Fruit fly (Drosophila melanogaster) whole organism, embryonic: Measurements from ENCODE around the gene NimB3.

Experiments used
- BtbVII ChIP-seq: fragments of 200-800 bp; sonication (Bioruptor generic); optimal IDR thresholded peaks from 3 replicates; lab custom pipeline; 2017; ENCODE audit warnings: missing biosample characterization, mild to moderate bottlenecking, missing genetic modification characterization
- CG10979 ChIP-seq: fragments of 200-800 bp; sonication (Bioruptor generic); optimal IDR thresholded peaks from 2 replicates; lab custom pipeline; 2018; ENCODE audit warnings: missing biosample characterization, mild to moderate bottlenecking, missing genetic modification characterization, moderate library complexity
- CG11504 ChIP-seq: fragments of 200-800 bp; sonication (Bioruptor generic); optimal IDR thresholded peaks from 3 replicates; lab custom pipeline; 2019; ENCODE audit warnings: missing biosample characterization, mild to moderate bottlenecking, missing genetic modification characterization, moderate library complexity
- CG13123 ChIP-seq: fragments of 200-800 bp; sonication (Bioruptor generic); optimal IDR thresholded peaks from 2 replicates; lab custom pipeline; 2016; ENCODE audit warnings: missing biosample characterization, missing genetic modification characterization
- CG14441 ChIP-seq: fragments of 200-800 bp; sonication (Bioruptor generic); IDR thresholded peaks from 2 replicates; pipeline ENCODE4 v1.3.6; 2022; ENCODE audit warnings: missing biosample characterization, missing genetic modification characterization
- CG15073 ChIP-seq: fragments of 200-800 bp; sonication (Bioruptor generic); optimal IDR thresholded peaks from 2 replicates; lab custom pipeline; 2016; ENCODE audit warnings: missing biosample characterization, missing genetic modification characterization
- CG15269 ChIP-seq: fragments of 200-800 bp; sonication (Bioruptor generic); optimal IDR thresholded peaks from 2 replicates; lab custom pipeline; 2018; ENCODE audit warnings: missing biosample characterization, mild to moderate bottlenecking, missing genetic modification characterization, moderate library complexity
- CG17612 ChIP-seq: fragments of 200-800 bp; sonication (Bioruptor generic); IDR thresholded peaks from 2 replicates; pipeline ENCODE4 v1.3.6; 2022; ENCODE audit warnings: missing biosample characterization, missing genetic modification characterization
- CG18011 ChIP-seq: fragments of 200-800 bp; sonication (Bioruptor generic); optimal IDR thresholded peaks from 2 replicates; lab custom pipeline; 2017; ENCODE audit warnings: missing biosample characterization, missing genetic modification characterization, mild to moderate bottlenecking, moderate library complexity, missing genotype
- CG18476 ChIP-seq: fragments of 200-800 bp; sonication (Bioruptor generic); optimal IDR thresholded peaks from 2 replicates; lab custom pipeline; 2016; ENCODE audit warnings: missing biosample characterization, mild to moderate bottlenecking, missing genetic modification characterization
- CG30403 ChIP-seq: fragments of 200-800 bp; sonication (Bioruptor generic); optimal IDR thresholded peaks from 3 replicates; lab custom pipeline; 2016; ENCODE audit warnings: missing biosample characterization, missing genetic modification characterization
- CG31224 ChIP-seq: fragments of 200-800 bp; sonication (Bioruptor generic); IDR thresholded peaks from 2 replicates; pipeline ENCODE4 v1.3.6; 2022; ENCODE audit warnings: missing biosample characterization, missing genetic modification characterization
- CG3847 ChIP-seq: fragments of 200-800 bp; sonication (Bioruptor generic); IDR thresholded peaks from 2 replicates; pipeline ENCODE4 v1.3.6; 2022; ENCODE audit warnings: missing biosample characterization, missing genetic modification characterization
- CG4360 ChIP-seq: fragments of 200-800 bp; sonication (Bioruptor generic); IDR thresholded peaks from 2 replicates; pipeline ENCODE4 v1.3.6; 2022; ENCODE audit warnings: missing biosample characterization, missing genetic modification characterization
- CG6175 ChIP-seq: fragments of 200-800 bp; sonication (Bioruptor generic); IDR thresholded peaks from 3 replicates; pipeline ENCODE4 v1.3.6; 2022; ENCODE audit warnings: missing biosample characterization, missing genetic modification characterization
- CG8478 ChIP-seq: fragments of >200 bp; optimal IDR thresholded peaks from 2 replicates; lab custom pipeline; 2018
- CG9215 ChIP-seq: fragments of 200-800 bp; sonication (Bioruptor generic); IDR thresholded peaks from 2 replicates; pipeline ENCODE4 v1.3.6; 2022; ENCODE audit warnings: missing biosample characterization, missing genetic modification characterization
- CG9817 ChIP-seq: fragments of 200-800 bp; sonication (Bioruptor generic); optimal IDR thresholded peaks from 2 replicates; lab custom pipeline; 2018; ENCODE audit warnings: missing biosample characterization, mild to moderate bottlenecking, missing genetic modification characterization, moderate library complexity
- Camta ChIP-seq: fragments of 200-800 bp; sonication (Bioruptor generic); optimal IDR thresholded peaks from 2 replicates; lab custom pipeline; 2016; ENCODE audit warnings: missing biosample characterization, missing genetic modification characterization
- Drgx ChIP-seq: fragments of 200-800 bp; sonication (Bioruptor generic); IDR thresholded peaks from 2 replicates; pipeline ENCODE4 v1.3.6; 2022; ENCODE audit warnings: missing biosample characterization, missing genetic modification characterization
- Ets65A ChIP-seq: fragments of 200-800 bp; sonication (Bioruptor generic); peaks from one replicate; lab custom pipeline; 2016; ENCODE audit warnings: missing biosample characterization, missing genetic modification characterization
- HLHmδ ChIP-seq: fragments of 200-800 bp; sonication (Bioruptor generic); optimal IDR thresholded peaks from 2 replicates; lab custom pipeline; 2018; ENCODE audit warnings: missing biosample characterization, mild to moderate bottlenecking, missing genetic modification characterization, moderate library complexity
- Hmx ChIP-seq: fragments of 200-800 bp; sonication (Bioruptor generic); optimal IDR thresholded peaks from 2 replicates; lab custom pipeline; 2016; ENCODE audit warnings: missing biosample characterization, missing genetic modification characterization
- NK7.1 ChIP-seq: fragments of 200-800 bp; sonication (Bioruptor generic); optimal IDR thresholded peaks from 3 replicates; lab custom pipeline; 2016; ENCODE audit warnings: missing biosample characterization, missing genetic modification characterization
- Sin3A ChIP-seq: fragments of >200 bp; optimal IDR thresholded peaks from 2 replicates; lab custom pipeline; 2018
- YL-1 ChIP-seq: fragments of 200-800 bp; sonication (Bioruptor generic); optimal IDR thresholded peaks from 3 replicates; lab custom pipeline; 2017; ENCODE audit warnings: missing biosample characterization, mild to moderate bottlenecking, missing genetic modification characterization
- bsh ChIP-seq, 2 experiments: fragments of 200-800 bp; sonication (Bioruptor generic); optimal IDR thresholded peaks; 2 replicates each; lab custom pipeline; 2017 to 2018; ENCODE audit warnings: mild to moderate bottlenecking in 2 of 2, missing biosample characterization in 2 of 2, missing genetic modification characterization in 2 of 2, moderate library complexity in 1 of 2
- corto ChIP-seq: fragments of 200-800 bp; sonication (Bioruptor generic); optimal IDR thresholded peaks from 2 replicates; lab custom pipeline; 2016; ENCODE audit warnings: missing biosample characterization, mild to moderate bottlenecking, missing genetic modification characterization, moderate library complexity
- org-1 ChIP-seq: fragments of 200-800 bp; sonication (Bioruptor generic); optimal IDR thresholded peaks from 2 replicates; lab custom pipeline; 2017; ENCODE audit warnings: missing biosample characterization, missing genetic modification characterization
- pita ChIP-seq: fragments of 200-800 bp; sonication (Bioruptor generic); optimal IDR thresholded peaks from 2 replicates; lab custom pipeline; 2017; ENCODE audit warnings: missing biosample characterization, mild to moderate bottlenecking, missing genetic modification characterization
- pum ChIP-seq: fragments of 200-800 bp; sonication (Bioruptor generic); optimal IDR thresholded peaks from 2 replicates; lab custom pipeline; 2016; ENCODE audit warnings: missing biosample characterization, missing genetic modification characterization
- repo ChIP-seq: fragments of 200-800 bp; sonication (Bioruptor generic); optimal IDR thresholded peaks from 2 replicates; lab custom pipeline; 2016; ENCODE audit warnings: missing biosample characterization, missing genetic modification characterization
- so ChIP-seq: fragments of 200-800 bp; sonication (Bioruptor generic); IDR thresholded peaks from 3 replicates; pipeline ENCODE4 v1.3.6; 2022; ENCODE audit warnings: missing biosample characterization, missing genetic modification characterization
- tna ChIP-seq: fragments of 200-800 bp; sonication (Bioruptor generic); IDR thresholded peaks from 2 replicates; pipeline ENCODE4 v1.3.6; 2022; ENCODE audit warnings: missing biosample characterization, missing genetic modification characterization; ENCODE audit not compliant: partially characterized antibody
- wor ChIP-seq: fragments of 200-800 bp; sonication (Bioruptor generic); IDR thresholded peaks from 2 replicates; pipeline ENCODE4 v1.3.6; 2022; ENCODE audit warnings: missing biosample characterization, missing genetic modification characterization
- zen ChIP-seq: fragments of 200-800 bp; sonication (Bioruptor generic); optimal IDR thresholded peaks from 3 replicates; lab custom pipeline; 2018; ENCODE audit warnings: missing biosample characterization, mild to moderate bottlenecking, missing genetic modification characterization, moderate library complexity

Gene NimB3

DNA sequence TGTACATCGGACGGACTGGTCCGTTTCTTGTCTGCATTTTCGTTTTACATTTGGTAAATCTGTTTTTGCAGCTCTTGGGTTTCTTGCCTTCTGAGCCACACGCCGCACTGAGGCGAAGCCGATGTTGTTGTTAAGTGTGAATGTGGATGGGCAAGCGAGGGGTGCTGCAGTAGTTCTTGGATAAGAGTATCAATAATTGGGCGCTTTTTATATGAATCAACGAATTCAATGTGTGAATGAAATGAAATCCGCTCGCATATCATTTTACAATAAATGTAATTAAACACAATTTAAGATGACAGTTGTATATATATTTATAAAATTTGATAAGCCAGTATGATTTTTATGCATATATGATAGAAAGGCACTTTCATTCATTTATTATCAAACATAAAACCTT, 39.3 kb downstream of the NimB3 start:
- TF ChIP-seq CG18476 (GFP tag; lab: Kevin White, UChicago): peak; percentile 62
- no peak for TF ChIP-seq CG8478 (lab: Kevin White, UChicago)
- 0 out of 2 replicates have a peak, but pooled peaks have one; percentile 19 for TF ChIP-seq CG14441
- TF ChIP-seq CG10979 (tag; lab: Kevin White, UChicago): no peak
- no peak for TF ChIP-seq BtbVII
- TF ChIP-seq CG6175 (GFP tag; lab: Robert Waterston, UW): 0 out of 3 replicates have a peak, but pooled peaks have one; percentile 24
- TF ChIP-seq CG11504 (tag; lab: Kevin White, UChicago): peak; percentile 3
- peak; percentile 39; the same call in 1 of the 2 replicates for TF ChIP-seq Drgx (GFP tag; lab: Robert Waterston, UW)
- TF ChIP-seq CG15269 (tag; lab: Kevin White, UChicago): no peak
- no peak for TF ChIP-seq tna (GFP tag; lab: Robert Waterston, UW)
- no peak for TF ChIP-seq CG31224 (GFP tag; lab: Robert Waterston, UW)
- peak; percentile 14 for TF ChIP-seq zen (tag; lab: Kevin White, UChicago)

DNA sequence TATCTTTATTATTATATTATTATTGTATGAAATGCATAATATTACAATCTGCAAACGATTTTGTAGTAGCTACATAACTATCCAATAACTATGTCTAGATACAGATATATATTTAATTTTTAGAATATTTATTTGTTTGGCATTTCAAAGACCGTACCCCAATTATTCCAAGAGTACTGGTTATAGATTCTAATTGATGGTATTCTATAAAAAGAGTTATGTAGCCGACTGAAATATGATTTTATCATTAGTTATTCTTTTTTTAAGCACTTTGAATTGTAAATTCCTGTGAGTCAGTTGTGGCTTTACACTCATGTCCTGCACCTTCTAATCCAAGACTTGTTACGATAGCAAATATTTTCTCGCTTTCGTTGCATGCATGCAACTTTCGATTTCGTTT, 42.1 kb downstream of the NimB3 start:
- TF ChIP-seq CG13123 (GFP tag; lab: Kevin White, UChicago) (no peak), HLHmδ (GFP tag; lab: Kevin White, UChicago) (no peak), bsh (GFP tag; optimal IDR thresholded peaks at IDR 0.05; lab: Kevin White, UChicago) (no peak), CG9817 (tag; lab: Kevin White, UChicago) (no peak), Hmx (GFP tag; lab: Kevin White, UChicago) (no peak), pum (no peak), Sin3A (lab: Kevin White, UChicago) (no peak), repo (GFP tag; lab: Kevin White, UChicago) (no peak), corto (GFP tag; lab: Kevin White, UChicago) (no peak), pita (GFP tag; lab: Kevin White, UChicago) (no peak), CG15073 (GFP tag; lab: Kevin White, UChicago) (no peak), Camta (GFP tag; lab: Kevin White, UChicago) (no peak), CG9215 (no peak), YL-1 (no peak), CG18011 (GFP tag; lab: Kevin White, UChicago) (no peak)

DNA sequence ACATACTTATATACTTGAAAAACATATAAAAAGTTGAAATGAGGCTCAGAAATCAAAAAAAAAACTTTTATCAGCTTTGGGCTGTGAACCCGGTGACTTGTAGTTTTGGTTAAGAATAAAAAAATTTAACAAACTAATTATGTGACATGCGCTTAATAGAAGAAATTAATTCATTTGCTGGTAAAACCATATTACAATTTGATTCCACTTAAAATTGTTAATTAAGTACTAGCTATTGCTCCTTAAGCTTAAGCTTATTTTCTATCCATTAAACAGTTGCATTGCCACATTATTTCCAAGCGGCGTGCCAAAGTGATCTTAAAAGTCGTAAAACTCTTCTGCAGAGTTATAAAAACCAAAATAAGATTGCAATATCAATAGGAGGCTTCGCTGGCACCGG, 43.8 kb downstream of the NimB3 start:
- TF ChIP-seq NK7.1 (no peak), wor (GFP tag; lab: Robert Waterston, UW) (no peak), org-1 (GFP tag; lab: Kevin White, UChicago) (no peak), Ets65A (peak; percentile 25), CG30403 (GFP tag; lab: Kevin White, UChicago) (no peak)

DNA sequence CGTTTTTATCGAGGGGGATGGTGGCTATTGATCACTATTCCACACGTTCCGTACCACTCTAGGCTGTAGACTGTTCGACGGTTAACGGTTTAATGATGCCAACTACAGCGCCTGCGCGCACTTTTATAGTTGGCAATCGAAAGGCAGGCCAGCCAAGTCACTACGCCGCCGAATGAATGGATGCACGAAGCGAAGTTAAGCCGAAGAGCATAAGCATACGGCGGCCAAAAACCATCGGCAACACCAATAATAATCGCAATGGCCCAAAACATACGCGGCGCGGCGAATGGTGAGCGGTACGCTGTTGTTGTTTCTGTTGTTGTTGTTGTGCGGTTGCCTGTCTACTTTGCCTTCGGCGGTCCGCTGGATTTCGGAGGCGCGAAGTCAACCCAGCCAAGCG, 44.3 kb downstream of the NimB3 start, which contains the start of gene Vajk1:
Gene Vajk1 (minus strand): TSS at position 101 of the 400 bp plus-strand sequence.
- 0 out of 2 replicates have a peak, but pooled peaks have one; percentile 5 for TF ChIP-seq CG17612 (GFP tag; lab: Robert Waterston, UW)
- 0 out of 2 replicates have a peak, but pooled peaks have one; percentile 21 for TF ChIP-seq CG3847
- no peak for TF ChIP-seq so (GFP tag; lab: Robert Waterston, UW)
- TF ChIP-seq CG4360 (GFP tag; lab: Robert Waterston, UW): peak; percentile 38; the same call in 1 of the 2 replicates
- peak; percentile 68 for TF ChIP-seq Ets65A
